Fruit fly (Drosophila melanogaster) S2 (cell line): ENCODE measurements around the gene CG4318.

Experiments used
- CG8478 ChIP-seq: fragments of >200 bp; optimal IDR thresholded peaks from 2 replicates; lab custom pipeline; 2018
- CTCF ChIP-seq, 2 experiments: fragments of >200 bp; optimal IDR thresholded peaks; 2 replicates each; lab custom pipeline; 2018

DNA sequence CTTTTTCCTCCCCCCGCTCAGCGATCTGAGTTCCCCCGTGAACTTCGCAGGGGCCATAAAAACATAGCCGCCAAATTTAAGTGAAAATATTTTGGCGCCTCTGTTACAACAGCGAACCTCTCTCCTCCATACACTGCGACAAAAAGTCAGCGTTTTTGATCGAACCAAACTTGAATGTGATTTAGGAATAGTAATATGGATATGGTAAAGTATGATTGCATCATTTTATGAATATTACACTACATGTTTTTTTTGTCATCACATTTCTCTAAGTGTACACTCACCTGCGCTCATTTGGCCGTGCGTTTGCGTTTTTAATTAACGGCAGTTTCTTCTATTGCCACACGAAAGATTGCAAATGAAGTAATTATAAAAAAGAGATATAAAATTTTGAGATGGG, 19.0 kb downstream of the CG4318 start:
- TF ChIP-seq CG8478 (lab: Kevin White, UChicago) (no peak), CTCF (optimal IDR thresholded peaks at IDR 0.05; lab: Kevin White, UChicago) (no peak)
